Fruit fly (Drosophila melanogaster): ENCODE results near the gene Kdm2.
A peak's percentile ranks its signal among the peaks of the same experiment; 100 is the strongest.

Kdm2 gene

dm6 chr3R:9079638-9080037, 27.3 kb downstream of the Kdm2 start:
- TF ChIP-seq Jra (GFP tag; optimal IDR thresholded peaks at IDR 0.05) (no peak), Dfd (GFP tag; optimal IDR thresholded peaks at IDR 0.05) (peak; percentile 99), h (GFP tag; optimal IDR thresholded peaks at IDR 0.05) (no peak), Myc (optimal IDR thresholded peaks at IDR 0.05) (no peak)

DNA sequence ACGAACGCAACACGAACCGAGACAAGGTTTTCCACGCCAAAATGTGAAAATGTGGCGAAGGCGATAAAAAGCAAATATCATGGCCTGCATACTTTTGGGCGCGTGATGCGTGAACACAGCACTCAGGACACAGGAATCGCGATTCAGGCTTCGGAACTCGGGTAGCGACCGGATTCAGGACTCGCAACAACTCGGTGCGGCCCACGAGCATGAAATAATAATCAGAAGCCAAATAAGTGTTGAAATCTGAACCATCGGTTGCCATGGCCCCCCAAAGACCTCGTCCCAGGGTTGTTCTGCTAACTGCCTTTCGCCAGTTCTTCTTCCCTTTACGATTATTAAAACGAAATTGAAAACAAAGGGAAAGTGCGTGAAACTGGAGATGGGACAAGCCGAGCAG, 30.0 kb downstream of the Kdm2 start:
- TF ChIP-seq dsf (GFP tag; optimal IDR thresholded peaks at IDR 0.05; ENCODE audit: borderline replicate concordance) (no peak), Dfd (GFP tag; optimal IDR thresholded peaks at IDR 0.05) (no peak), usp (GFP tag; optimal IDR thresholded peaks at IDR 0.05) (no peak)

DNA sequence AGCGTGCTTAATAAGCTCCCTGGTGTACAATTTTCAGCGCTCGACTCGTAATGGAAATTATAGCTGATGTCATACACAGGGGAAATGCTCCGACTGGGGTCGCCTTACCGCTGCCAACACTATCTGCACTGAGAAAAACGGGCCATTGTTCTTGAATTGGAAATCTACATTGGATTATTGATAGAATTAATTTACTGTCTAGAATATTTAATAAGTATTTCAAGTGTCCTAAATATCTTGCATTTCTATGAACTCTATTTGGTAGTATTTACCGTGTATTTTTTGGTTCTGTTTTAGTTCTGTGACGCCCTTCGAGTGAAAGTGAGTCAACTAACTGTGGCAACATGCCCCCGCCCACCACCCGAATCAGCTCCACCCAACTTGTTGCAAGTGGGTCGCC, 31.1 kb downstream of the Kdm2 start:
- TF ChIP-seq dsf (GFP tag; optimal IDR thresholded peaks at IDR 0.05; ENCODE audit: borderline replicate concordance) (no peak), brk (GFP tag; optimal IDR thresholded peaks at IDR 0.05) (no peak), Abd-B (GFP tag; optimal IDR thresholded peaks at IDR 0.05) (no peak), Jra (GFP tag; optimal IDR thresholded peaks at IDR 0.05) (no peak), Dfd (GFP tag; optimal IDR thresholded peaks at IDR 0.05) (no peak), sv (GFP tag; optimal IDR thresholded peaks at IDR 0.05) (no peak), rgr (GFP tag; optimal IDR thresholded peaks at IDR 0.05) (no peak), usp (GFP tag; optimal IDR thresholded peaks at IDR 0.05) (no peak), fru (GFP tag; optimal IDR thresholded peaks at IDR 0.05) (no peak), HLH106 (tag; optimal IDR thresholded peaks at IDR 0.05) (no peak), OdsH (GFP tag; optimal IDR thresholded peaks at IDR 0.05) (no peak), psq (GFP tag; optimal IDR thresholded peaks at IDR 0.05) (no peak), dmrt93B (GFP tag; optimal IDR thresholded peaks at IDR 0.05) (no peak), Dif (GFP tag; optimal IDR thresholded peaks at IDR 0.05; ENCODE audit: partially characterized antibody) (no peak)

DNA sequence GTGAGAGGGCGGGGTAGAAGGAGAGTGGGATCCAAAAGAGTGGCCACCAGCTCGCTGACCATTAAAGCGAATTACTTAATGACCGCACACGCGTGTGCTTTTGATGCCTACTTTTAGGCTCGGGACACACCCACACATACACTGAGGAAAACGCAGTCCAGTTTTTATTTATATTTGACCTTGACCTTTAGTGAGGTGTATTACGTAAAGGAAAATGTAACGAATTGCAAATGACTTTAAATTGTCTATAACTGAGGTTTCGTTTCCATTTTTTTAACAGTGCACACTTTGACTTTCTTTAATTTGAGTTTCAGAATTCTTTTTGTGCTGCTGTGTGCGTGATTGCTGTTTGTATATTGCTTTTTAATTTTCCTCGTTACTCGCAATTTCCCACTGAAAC, 33.0 kb downstream of the Kdm2 start:
- TF ChIP-seq Dif (GFP tag; optimal IDR thresholded peaks at IDR 0.05; ENCODE audit: partially characterized antibody) = no peak
- no peak for TF ChIP-seq Myc (optimal IDR thresholded peaks at IDR 0.05)
- no peak for TF ChIP-seq sv (GFP tag; optimal IDR thresholded peaks at IDR 0.05)
- no peak for TF ChIP-seq dmrt93B (GFP tag; optimal IDR thresholded peaks at IDR 0.05)
- no peak for TF ChIP-seq fru (GFP tag; optimal IDR thresholded peaks at IDR 0.05)
- TF ChIP-seq woc (GFP tag; optimal IDR thresholded peaks at IDR 0.05) = no peak
- TF ChIP-seq N (GFP tag; optimal IDR thresholded peaks at IDR 0.05) = no peak
- TF ChIP-seq pan (optimal IDR thresholded peaks at IDR 0.05) = no peak
- no peak for TF ChIP-seq brk (GFP tag; optimal IDR thresholded peaks at IDR 0.05)
- TF ChIP-seq Vsx2 (GFP tag; optimal IDR thresholded peaks at IDR 0.05; ENCODE audit: partially characterized antibody) = no peak
- TF ChIP-seq Rel (GFP tag; optimal IDR thresholded peaks at IDR 0.05) = no peak
- TF ChIP-seq Rel (tag; optimal IDR thresholded peaks at IDR 0.05) = no peak
- TF ChIP-seq dsf (GFP tag; optimal IDR thresholded peaks at IDR 0.05; ENCODE audit: borderline replicate concordance) = no peak
- TF ChIP-seq GATAd (GFP tag; optimal IDR thresholded peaks at IDR 0.05) = no peak
- TF ChIP-seq OdsH (GFP tag; optimal IDR thresholded peaks at IDR 0.05) = no peak
- TF ChIP-seq Hnf4 (GFP tag; optimal IDR thresholded peaks at IDR 0.05) = no peak

- TF ChIP-seq Dfd (GFP tag; optimal IDR thresholded peaks at IDR 0.05) (peak; percentile 49), GATAd (GFP tag; optimal IDR thresholded peaks at IDR 0.05) (no peak)
Observed at dm6 chr3R:9090303-9090702, 38.0 kb downstream of the Kdm2 start.

DNA sequence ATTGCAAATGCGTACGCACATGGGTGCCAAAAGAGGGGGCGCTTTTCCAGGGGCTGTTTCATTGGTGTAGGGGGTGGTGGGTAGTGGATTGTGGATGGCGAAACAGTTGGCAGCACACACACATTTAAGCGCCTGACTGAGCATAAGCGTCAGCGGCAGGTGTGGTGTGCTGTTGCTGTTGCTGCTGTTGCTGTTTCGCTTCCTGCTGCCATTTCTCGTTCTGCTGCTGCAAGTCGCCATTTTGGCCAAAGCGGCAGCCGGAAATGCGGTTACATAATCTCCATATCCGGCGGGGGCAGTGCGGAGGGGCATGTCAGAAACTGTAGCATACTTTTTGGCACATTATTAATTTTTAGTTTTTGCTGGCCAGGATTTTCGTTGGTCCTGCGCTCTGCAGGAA, 52.5 kb downstream of the Kdm2 start:
- TF ChIP-seq N (GFP tag; optimal IDR thresholded peaks at IDR 0.05) (no peak), rgr (GFP tag; optimal IDR thresholded peaks at IDR 0.05) (no peak), Vsx2 (GFP tag; optimal IDR thresholded peaks at IDR 0.05; ENCODE audit: partially characterized antibody) (no peak), fru (GFP tag; optimal IDR thresholded peaks at IDR 0.05) (no peak), usp (GFP tag; optimal IDR thresholded peaks at IDR 0.05) (no peak), ey (GFP tag; optimal IDR thresholded peaks at IDR 0.05) (no peak), lola (GFP tag; optimal IDR thresholded peaks at IDR 0.05) (no peak), Hnf4 (GFP tag; optimal IDR thresholded peaks at IDR 0.05) (no peak)
